Fruit fly (Drosophila melanogaster) whole organism, embryonic: Measurements from ENCODE around the gene fit.

Experiments used
- Awh ChIP-seq: fragments of 200-800 bp; sonication (Bioruptor generic); IDR thresholded peaks from 2 replicates; pipeline ENCODE4, ENCODE4 v1.3.6; 2022; ENCODE audit warnings: missing biosample characterization, missing genetic modification characterization
- CG11695 ChIP-seq: fragments of 200-800 bp; sonication (Bioruptor generic); IDR thresholded peaks from 3 replicates; pipeline ENCODE4 v1.3.6; 2022; ENCODE audit warnings: missing biosample characterization, missing genetic modification characterization
- CG11696 ChIP-seq: fragments of 200-800 bp; sonication (Bioruptor generic); IDR thresholded peaks from 2 replicates; pipeline ENCODE4 v1.3.6; 2022; ENCODE audit warnings: missing biosample characterization, missing genetic modification characterization
- CG12659 ChIP-seq: fragments of 200-800 bp; sonication (Bioruptor generic); optimal IDR thresholded peaks from 3 replicates; lab custom pipeline; 2017; ENCODE audit warnings: mild to moderate bottlenecking, missing biosample characterization, missing genetic modification reagents, missing genetic modification characterization
- CG13894 ChIP-seq: fragments of 200-800 bp; sonication (Bioruptor generic); optimal IDR thresholded peaks from 3 replicates; lab custom pipeline; 2018; ENCODE audit warnings: missing biosample characterization, mild to moderate bottlenecking, missing genetic modification characterization, moderate library complexity
- CG15696 ChIP-seq: fragments of 200-800 bp; sonication (Bioruptor generic); optimal IDR thresholded peaks from 2 replicates; lab custom pipeline; 2019; ENCODE audit warnings: missing biosample characterization, mild to moderate bottlenecking, missing genetic modification characterization, moderate library complexity
- CG16863 ChIP-seq: fragments of 200-800 bp; sonication (Bioruptor generic); optimal IDR thresholded peaks from 3 replicates; lab custom pipeline; 2016; ENCODE audit warnings: missing biosample characterization, missing genetic modification characterization
- CG18476 ChIP-seq: fragments of 200-800 bp; sonication (Bioruptor generic); optimal IDR thresholded peaks from 2 replicates; lab custom pipeline; 2016; ENCODE audit warnings: missing biosample characterization, mild to moderate bottlenecking, missing genetic modification characterization
- CG2202 ChIP-seq: fragments of 200-800 bp; sonication (Bioruptor generic); optimal IDR thresholded peaks from 2 replicates; lab custom pipeline; 2018; ENCODE audit warnings: missing biosample characterization, mild to moderate bottlenecking, missing genetic modification characterization
- CG2712 ChIP-seq: fragments of 200-800 bp; optimal IDR thresholded peaks from 3 replicates; lab custom pipeline; 2019; ENCODE audit warnings: missing biosample characterization, mild to moderate bottlenecking, missing genetic modification characterization, moderate library complexity
- CG3407 ChIP-seq: fragments of 200-800 bp; sonication (Bioruptor generic); optimal IDR thresholded peaks from 2 replicates; lab custom pipeline; 2018; ENCODE audit warnings: missing biosample characterization, mild to moderate bottlenecking, missing genetic modification characterization
- CG42726 ChIP-seq: fragments of 200-800 bp; sonication (Bioruptor generic); IDR thresholded peaks from 2 replicates; pipeline ENCODE4 v1.3.6; 2022; ENCODE audit warnings: missing biosample characterization, missing genetic modification characterization; ENCODE audit not compliant: partially characterized antibody
- CG7271 ChIP-seq: fragments of 200-800 bp; sonication (Bioruptor generic); optimal IDR thresholded peaks from 2 replicates; lab custom pipeline; 2018; ENCODE audit warnings: missing biosample characterization, mild to moderate bottlenecking, missing genetic modification characterization, moderate library complexity
- Dip3 ChIP-seq: fragments of 200-800 bp; sonication (Bioruptor generic); optimal IDR thresholded peaks from 3 replicates; lab custom pipeline; 2016; ENCODE audit warnings: missing biosample characterization, missing genetic modification characterization
- Drgx ChIP-seq: fragments of 200-800 bp; sonication (Bioruptor generic); IDR thresholded peaks from 2 replicates; pipeline ENCODE4 v1.3.6; 2022; ENCODE audit warnings: missing biosample characterization, missing genetic modification characterization
- Jarid2 ChIP-seq: fragments of 200-800 bp; sonication (Bioruptor generic); optimal IDR thresholded peaks from 3 replicates; lab custom pipeline; 2017; ENCODE audit warnings: mild to moderate bottlenecking, missing biosample characterization, missing genetic modification reagents, missing genetic modification characterization
- Max ChIP-seq: fragments of 200-800 bp; sonication (Bioruptor generic); optimal IDR thresholded peaks from 2 replicates; lab custom pipeline; 2016; ENCODE audit warnings: missing biosample characterization, mild to moderate bottlenecking, missing genetic modification characterization
- Mes4 ChIP-seq: fragments of 200-800 bp; sonication (Bioruptor generic); optimal IDR thresholded peaks from 2 replicates; lab custom pipeline; 2016; ENCODE audit warnings: missing biosample characterization, missing genetic modification characterization
- Rfx ChIP-seq: fragments of 200-800 bp; sonication (Bioruptor generic); IDR thresholded peaks from 2 replicates; pipeline ENCODE4 v1.3.6; 2022; ENCODE audit warnings: missing biosample characterization, missing genetic modification characterization
- Vsx1 ChIP-seq: fragments of 200-800 bp; sonication (Bioruptor generic); optimal IDR thresholded peaks from 2 replicates; lab custom pipeline; 2017; ENCODE audit warnings: missing biosample characterization, mild to moderate bottlenecking, missing genetic modification characterization, missing genetic modification reagents
- ase ChIP-seq: fragments of 200-800 bp; sonication (Bioruptor generic); IDR thresholded peaks from 3 replicates; pipeline ENCODE4 v1.3.6; 2022; ENCODE audit warnings: missing biosample characterization, missing genetic modification characterization
- az2 ChIP-seq: fragments of 200-800 bp; sonication (Bioruptor generic); optimal IDR thresholded peaks from 3 replicates; lab custom pipeline; 2016; ENCODE audit warnings: missing biosample characterization, missing genetic modification characterization
- bab2 ChIP-seq: fragments of 200-800 bp; sonication (Bioruptor generic); optimal IDR thresholded peaks from 2 replicates; lab custom pipeline; 2016; ENCODE audit warnings: missing biosample characterization, missing genetic modification characterization
- bsh ChIP-seq, 2 experiments: fragments of 200-800 bp; sonication (Bioruptor generic); optimal IDR thresholded peaks; 2 replicates each; lab custom pipeline; 2017 to 2018; ENCODE audit warnings: mild to moderate bottlenecking in 2 of 2, missing biosample characterization in 2 of 2, missing genetic modification characterization in 2 of 2, moderate library complexity in 1 of 2
- chinmo ChIP-seq: fragments of 200-800 bp; sonication (Bioruptor generic); IDR thresholded peaks from 4 replicates; pipeline ENCODE4 v1.3.6; 2022; ENCODE audit warnings: missing biosample characterization, missing genetic modification characterization; ENCODE audit not compliant: partially characterized antibody
- crol ChIP-seq: fragments of 200-800 bp; sonication (Bioruptor generic); IDR thresholded peaks from 2 replicates; pipeline ENCODE4 v1.3.6; 2022; ENCODE audit warnings: missing biosample characterization, missing genetic modification characterization
- dmrt99B ChIP-seq: fragments of 200-800 bp; sonication (Bioruptor generic); optimal IDR thresholded peaks from 2 replicates; lab custom pipeline; 2018; ENCODE audit warnings: missing biosample characterization, mild to moderate bottlenecking, missing genetic modification characterization, moderate library complexity
- en ChIP-seq: fragments of 200-800 bp; sonication (Bioruptor generic); optimal IDR thresholded peaks from 2 replicates; lab custom pipeline; 2016; ENCODE audit warnings: missing biosample characterization, missing genetic modification characterization
- ftz-f1 ChIP-seq: fragments of 200-800 bp; sonication (Bioruptor generic); optimal IDR thresholded peaks from 2 replicates; lab custom pipeline; 2016; ENCODE audit warnings: missing biosample characterization, missing genetic modification characterization
- gem ChIP-seq: fragments of 200-800 bp; sonication (Bioruptor generic); optimal IDR thresholded peaks from 2 replicates; lab custom pipeline; 2019; ENCODE audit warnings: missing biosample characterization, mild to moderate bottlenecking, missing genetic modification characterization, moderate library complexity
- inv ChIP-seq: fragments of 200-800 bp; sonication (Bioruptor generic); IDR thresholded peaks from 2 replicates; pipeline ENCODE4 v1.3.6; 2022; ENCODE audit warnings: missing biosample characterization, missing genetic modification characterization; ENCODE audit not compliant: partially characterized antibody
- ken ChIP-seq: fragments of 200-800 bp; sonication (Bioruptor generic); IDR thresholded peaks from 3 replicates; pipeline ENCODE4 v1.3.6; 2022; ENCODE audit warnings: missing biosample characterization, missing genetic modification characterization
- lbe ChIP-seq: fragments of 200-800 bp; sonication (Bioruptor generic); optimal IDR thresholded peaks from 2 replicates; lab custom pipeline; 2016; ENCODE audit warnings: missing biosample characterization, mild to moderate bottlenecking, missing genetic modification characterization
- nom ChIP-seq: fragments of 200-800 bp; sonication (Bioruptor generic); optimal IDR thresholded peaks from 2 replicates; lab custom pipeline; 2017; ENCODE audit warnings: missing biosample characterization, missing genetic modification characterization, mild to moderate bottlenecking, moderate library complexity, missing genetic modification reagents
- prd ChIP-seq, 3 experiments: fragments of >200 bp in 2 of 3; fragments of 200-800 bp in 1 of 3; sonication (Bioruptor generic) in 1 of 3; optimal IDR thresholded peaks in 2 of 3; IDR thresholded peaks in 1 of 3; 2 replicates in 2 of 3; 3 replicates in 1 of 3; pipeline versions ENCODE4 v1.3.6 to Lab custom; 2017 to 2022; ENCODE audit warnings: missing biosample characterization in 1 of 3, missing genetic modification characterization in 1 of 3
- pum ChIP-seq: fragments of 200-800 bp; sonication (Bioruptor generic); optimal IDR thresholded peaks from 2 replicates; lab custom pipeline; 2016; ENCODE audit warnings: missing biosample characterization, missing genetic modification characterization
- sens ChIP-seq: fragments of 200-800 bp; sonication (Bioruptor generic); peaks from one replicate; lab custom pipeline; 2016; ENCODE audit warnings: missing biosample characterization, missing genetic modification characterization
- sens-2 ChIP-seq: fragments of 200-800 bp; sonication (Bioruptor generic); IDR thresholded peaks from 2 replicates; pipeline ENCODE4 v1.3.6; 2022; ENCODE audit warnings: missing biosample characterization, missing genetic modification characterization

The fit gene

dm6 chr3R:21920495-21920894 is 36.2 kb upstream of the fit start:
- TF ChIP-seq dmrt99B (tag; lab: Kevin White, UChicago) (no peak), Drgx (GFP tag; lab: Robert Waterston, UW) (0 out of 2 replicates have a peak, but pooled peaks have one; percentile 19)

dm6 chr3R:21916987-21917386 is 32.7 kb upstream of the fit start:
- TF ChIP-seq gem (tag; lab: Kevin White, UChicago) = no peak
- TF ChIP-seq CG2712 = no peak
- no peak for TF ChIP-seq inv (GFP tag; lab: Robert Waterston, UW)
- no peak for TF ChIP-seq ase (GFP tag; lab: Robert Waterston, UW)
- no peak for TF ChIP-seq CG7271
- no peak for TF ChIP-seq sens-2 (GFP tag; lab: Robert Waterston, UW)
- no peak for TF ChIP-seq CG42726 (GFP tag; lab: Robert Waterston, UW)
- no peak for TF ChIP-seq CG13894 (tag; lab: Kevin White, UChicago)
- TF ChIP-seq Dip3 (GFP tag; lab: Kevin White, UChicago) = no peak
- no peak for TF ChIP-seq CG12659 (GFP tag; lab: Kevin White, UChicago)
- no peak for TF ChIP-seq ftz-f1
- no peak for TF ChIP-seq CG11696 (GFP tag; lab: Robert Waterston, UW)
- no peak for TF ChIP-seq CG18476 (GFP tag; lab: Kevin White, UChicago)
- TF ChIP-seq az2 = no peak
- no peak for TF ChIP-seq CG2202 (tag; lab: Kevin White, UChicago)
- TF ChIP-seq lbe (GFP tag; lab: Kevin White, UChicago) = no peak
- TF ChIP-seq CG15696 (tag; lab: Kevin White, UChicago) = no peak
- TF ChIP-seq CG11695 (GFP tag; lab: Robert Waterston, UW) = no peak

- TF ChIP-seq Rfx (GFP tag; lab: Robert Waterston, UW) (peak; percentile 6; the same call in 1 of the 2 replicates), Jarid2 (GFP tag; lab: Kevin White, UChicago) (peak; percentile 37), chinmo (GFP tag; lab: Robert Waterston, UW) (0 out of 4 replicates have a peak, but pooled peaks have one; percentile 21), bab2 (GFP tag; lab: Kevin White, UChicago) (no peak), pum (no peak), Awh (0 out of 2 replicates have a peak, but pooled peaks have one; percentile 11), crol (GFP tag; lab: Robert Waterston, UW) (peak; percentile 51; the same call in 1 of the 2 replicates)
Measured at dm6 chr3R:21913447-21913846, 29.2 kb upstream of the fit start, which contains the start of gene Qsox2. Gene Qsox2 (plus strand): TSS chr3R:21913747.

dm6 chr3R:21911516-21911915 is 27.3 kb upstream of the fit start, which contains the start of gene Qsox3:
Gene Qsox3 (plus strand): TSS chr3R:21911816.
- TF ChIP-seq CG2202 (tag; lab: Kevin White, UChicago) = no peak

- no peak for TF ChIP-seq en (GFP tag; lab: Kevin White, UChicago)
- TF ChIP-seq, all 482 proteins: peak for 0
Measured at dm6 chr3R:21906867-21907266, 22.6 kb upstream of the fit start.

dm6 chr3R:21905615-21906014 is 21.4 kb upstream of the fit start:
- no peak for TF ChIP-seq Vsx1 (GFP tag; lab: Kevin White, UChicago)
- no peak for TF ChIP-seq CG3407
- no peak for TF ChIP-seq Mes4
- no peak for TF ChIP-seq prd (optimal IDR thresholded peaks at IDR 0.05; lab: Kevin White, UChicago)
- TF ChIP-seq prd (GFP tag; IDR thresholded peaks at IDR 0.05; lab: Robert Waterston, UW) = 0 out of 3 replicates have a peak, but pooled peaks have one; percentile 9
- no peak for TF ChIP-seq CG16863 (GFP tag; lab: Kevin White, UChicago)
- peak; percentile 64 for TF ChIP-seq nom (GFP tag; lab: Kevin White, UChicago)
- TF ChIP-seq Max (GFP tag; lab: Kevin White, UChicago) = no peak
- TF ChIP-seq ken = no peak
- TF ChIP-seq bsh (GFP tag; optimal IDR thresholded peaks at IDR 0.05; lab: Kevin White, UChicago) = peak in 1 of 2 experiments; percentile 83
- TF ChIP-seq sens (GFP tag; lab: Kevin White, UChicago) = peak; percentile 26
- peak; percentile 80 for TF ChIP-seq Drgx (GFP tag; lab: Robert Waterston, UW)
